Fruit fly (Drosophila melanogaster): ENCODE results near the gene ftz-f1.

- TF ChIP-seq CG6276 (GFP tag; optimal IDR thresholded peaks at IDR 0.05) (no peak), Hr39 (GFP tag; optimal IDR thresholded peaks at IDR 0.05) (no peak), CG8632 (GFP tag; optimal IDR thresholded peaks at IDR 0.05) (no peak), Sox102F (GFP tag; optimal IDR thresholded peaks at IDR 0.05) (no peak), CG6808 (GFP tag; optimal IDR thresholded peaks at IDR 0.05) (no peak), CG11294 (GFP tag; IDR thresholded peaks at IDR 0.05) (no peak)
Observed at dm6 chr3L:18828318-18828717, 27.2 kb upstream of the ftz-f1 start.

Measured in whole organism, prepupa.